Worm (Caenorhabditis elegans) whole organism, L3 larva: ENCODE results near the gene rimb-1.
A peak's percentile ranks its signal among the peaks of the same experiment; 100 is the strongest.

Source experiments
- ZK546.5 ChIP-seq: sonication (generic microtip); optimal IDR thresholded peaks from 2 replicates; lab custom pipeline; 2017; ENCODE audit warnings: missing biosample characterization, missing genetic modification characterization
- ama-1 ChIP-seq: fragments of 150-350 bp; optimal IDR thresholded peaks from 2 replicates; lab custom pipeline; 2018
- ceh-28 ChIP-seq: fragments of 150-350 bp; optimal IDR thresholded peaks from 2 replicates; lab custom pipeline; 2014; ENCODE audit warnings: missing biosample characterization, missing genetic modification reagents, missing genetic modification characterization
- ceh-82 ChIP-seq: fragments of 150-350 bp; optimal IDR thresholded peaks from 2 replicates; lab custom pipeline; 2014; ENCODE audit warnings: missing biosample characterization, missing genetic modification characterization
- egl-27 ChIP-seq: sonication (generic microtip); optimal IDR thresholded peaks from 4 replicates; lab custom pipeline; 2017; ENCODE audit warnings: missing biosample characterization, missing genetic modification reagents, missing genetic modification characterization
- elt-1 ChIP-seq: fragments of 150-350 bp; optimal IDR thresholded peaks from 2 replicates; lab custom pipeline; 2014; ENCODE audit warnings: missing biosample characterization, missing genetic modification characterization
- fkh-10 ChIP-seq: sonication (generic microtip); optimal IDR thresholded peaks from 2 replicates; lab custom pipeline; 2017; ENCODE audit warnings: missing biosample characterization, missing genetic modification reagents, missing genetic modification characterization
- fkh-2 ChIP-seq: fragments of 150-350 bp; optimal IDR thresholded peaks from 2 replicates; lab custom pipeline; 2014; ENCODE audit warnings: missing biosample characterization, missing genetic modification reagents, missing genetic modification characterization
- hmg-11 ChIP-seq: sonication (generic microtip); optimal IDR thresholded peaks from 2 replicates; lab custom pipeline; 2016; ENCODE audit warnings: missing genetic modification characterization, missing compliant biosample characterization
- jun-1 ChIP-seq: fragments of 150-350 bp; optimal IDR thresholded peaks from 2 replicates; lab custom pipeline; 2014; ENCODE audit warnings: missing biosample characterization, missing genetic modification reagents, missing genetic modification characterization
- lin-15B ChIP-seq: fragments of 150-350 bp; optimal IDR thresholded peaks from 2 replicates; lab custom pipeline; 2014; ENCODE audit warnings: missing biosample characterization, missing genetic modification characterization
- lin-39 ChIP-seq: fragments of 150-350 bp; optimal IDR thresholded peaks from 2 replicates; lab custom pipeline; 2018; ENCODE audit warnings: missing biosample characterization, missing genetic modification reagents, missing genetic modification characterization
- lsy-12 ChIP-seq: sonication (generic microtip); optimal IDR thresholded peaks from 2 replicates; lab custom pipeline; 2016; ENCODE audit warnings: mild to moderate bottlenecking, missing genetic modification characterization, missing compliant biosample characterization
- nfya-1 ChIP-seq: sonication (generic microtip); optimal IDR thresholded peaks from 2 replicates; lab custom pipeline; 2017; ENCODE audit warnings: missing genetic modification characterization, mild to moderate bottlenecking, missing compliant biosample characterization, antibody characterized with exemption, moderate library complexity; ENCODE audit not compliant: insufficient read depth
- nhr-23 ChIP-seq: fragments of 150-350 bp; optimal IDR thresholded peaks from 2 replicates; lab custom pipeline; 2014; ENCODE audit warnings: missing biosample characterization, missing genetic modification reagents, missing genetic modification characterization
- nhr-237 ChIP-seq: fragments of 150-350 bp; optimal IDR thresholded peaks from 2 replicates; lab custom pipeline; 2014; ENCODE audit warnings: missing biosample characterization, missing genetic modification characterization
- nhr-25 ChIP-seq: sonication (generic microtip); optimal IDR thresholded peaks from 2 replicates; lab custom pipeline; 2017; ENCODE audit warnings: missing biosample characterization, missing genetic modification characterization
- nhr-28 ChIP-seq: fragments of 150-350 bp; optimal IDR thresholded peaks from 2 replicates; lab custom pipeline; 2014; ENCODE audit warnings: missing biosample characterization, missing genetic modification characterization
- nhr-43 ChIP-seq: sonication (generic microtip); optimal IDR thresholded peaks from 2 replicates; lab custom pipeline; 2016; ENCODE audit warnings: mild to moderate bottlenecking, missing genetic modification characterization, missing compliant biosample characterization; ENCODE audit not compliant: poor library complexity, severe bottlenecking
- nhr-76 ChIP-seq: fragments of 150-350 bp; sonication (generic microtip); optimal IDR thresholded peaks from 5 replicates; lab custom pipeline; 2014; ENCODE audit warnings: missing biosample characterization, missing genetic modification characterization
- pha-4 ChIP-seq: fragments of 150-350 bp; optimal IDR thresholded peaks from 2 replicates; lab custom pipeline; 2014; ENCODE audit warnings: missing biosample characterization, missing genetic modification reagents, missing genetic modification characterization
- pqm-1 ChIP-seq: fragments of 150-350 bp; optimal IDR thresholded peaks from 2 replicates; lab custom pipeline; 2017; ENCODE audit warnings: missing biosample characterization, missing genetic modification characterization, inconsistent platforms
- sea-2 ChIP-seq: fragments of 150-350 bp; sonication (generic microtip); optimal IDR thresholded peaks from 4 replicates; lab custom pipeline; 2014; ENCODE audit warnings: missing biosample characterization, missing genetic modification reagents, missing genetic modification characterization
- skn-1 ChIP-seq: fragments of 150-350 bp; optimal IDR thresholded peaks from 2 replicates; lab custom pipeline; 2014; ENCODE audit warnings: missing biosample characterization, missing genetic modification characterization
- snpc-4 ChIP-seq: fragments of 150-350 bp; optimal IDR thresholded peaks from 2 replicates; lab custom pipeline; 2014; ENCODE audit warnings: missing biosample characterization, missing genetic modification characterization
- unc-39 ChIP-seq: sonication (generic microtip); optimal IDR thresholded peaks from 4 replicates; lab custom pipeline; 2017; ENCODE audit warnings: missing biosample characterization, missing genetic modification characterization
- unc-62 ChIP-seq: fragments of 150-350 bp; sonication (generic microtip); optimal IDR thresholded peaks from 4 replicates; lab custom pipeline; 2014; ENCODE audit warnings: missing biosample characterization, missing genetic modification reagents, missing genetic modification characterization
- ztf-11 ChIP-seq: fragments of 150-350 bp; optimal IDR thresholded peaks from 2 replicates; lab custom pipeline; 2014; ENCODE audit warnings: missing biosample characterization, missing genetic modification characterization

The rimb-1 gene

ce11 chrIII:1805415-1806008, 17.4 kb downstream of the rimb-1 start:
- no peak for TF ChIP-seq sea-2 (GFP tag; lab: Kevin White, UChicago)
- TF ChIP-seq ceh-28 (tag; lab: Kevin White, UChicago), result peak; percentile 99

DNA sequence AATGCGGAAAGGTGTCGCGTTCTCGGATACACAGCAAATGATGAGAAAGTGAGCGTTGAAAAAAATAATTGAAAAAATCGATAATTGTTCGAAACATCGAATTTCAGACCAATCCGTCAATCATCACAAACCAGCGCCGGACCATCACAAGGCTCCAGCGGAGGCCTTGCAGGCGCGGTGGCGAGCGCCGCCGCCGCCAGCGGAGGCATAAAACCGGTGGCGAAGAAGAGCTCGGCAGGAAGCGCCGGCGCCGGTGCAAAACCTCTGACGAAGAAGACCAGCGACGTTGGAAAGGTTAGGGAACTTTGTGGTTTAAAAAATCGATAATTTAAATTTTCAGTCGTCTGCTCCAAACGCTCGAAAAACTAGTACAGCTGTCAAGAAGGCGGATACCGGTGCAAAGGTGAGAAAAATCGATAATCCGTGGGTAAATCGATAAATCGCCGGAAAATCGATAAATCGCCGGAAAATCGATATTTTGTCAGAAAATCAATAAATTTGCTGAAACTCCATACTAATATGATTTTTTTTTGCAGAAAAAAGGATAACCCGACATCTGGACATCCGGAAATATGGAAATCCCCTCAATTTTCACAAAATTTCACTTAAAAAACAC, 18.2 kb downstream of the rimb-1 start:
- TF ChIP-seq ceh-28 (tag; lab: Kevin White, UChicago), result peak; percentile 92
- TF ChIP-seq fkh-10 (GFP tag; lab: Kevin White, UChicago), result no peak

DNA sequence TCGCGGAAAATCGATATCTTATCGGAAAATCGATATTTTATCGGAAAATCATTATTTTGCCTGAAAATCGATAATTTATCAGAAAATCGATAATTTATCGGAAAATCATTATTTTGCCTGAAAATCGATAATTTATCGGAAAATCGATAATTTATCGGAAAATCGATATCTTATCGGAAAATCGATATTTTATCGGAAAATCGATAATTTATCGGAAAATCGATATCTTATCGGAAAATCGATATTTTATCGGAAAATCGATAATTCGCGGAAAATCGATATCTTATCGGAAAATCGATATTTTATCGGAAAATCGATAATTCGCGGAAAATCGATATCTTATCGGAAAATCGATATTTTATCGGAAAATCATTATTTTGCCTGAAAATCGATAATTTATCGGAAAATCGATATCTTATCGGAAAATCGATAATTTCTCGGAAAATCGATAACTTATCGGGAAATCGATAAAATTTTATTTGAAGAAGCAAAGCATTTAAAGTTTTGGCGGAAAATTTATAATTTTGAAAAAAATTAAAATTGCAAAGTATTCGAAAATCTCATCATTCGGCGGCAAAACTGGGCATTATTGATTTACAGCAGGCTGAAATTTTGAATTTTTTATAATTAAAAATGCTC, 19.3 kb downstream of the rimb-1 start:
- TF ChIP-seq ceh-28 (tag; lab: Kevin White, UChicago), result peak; percentile 100
- TF ChIP-seq, all 47 proteins: peak for 1; not testable (repeated sequence) for 46

DNA sequence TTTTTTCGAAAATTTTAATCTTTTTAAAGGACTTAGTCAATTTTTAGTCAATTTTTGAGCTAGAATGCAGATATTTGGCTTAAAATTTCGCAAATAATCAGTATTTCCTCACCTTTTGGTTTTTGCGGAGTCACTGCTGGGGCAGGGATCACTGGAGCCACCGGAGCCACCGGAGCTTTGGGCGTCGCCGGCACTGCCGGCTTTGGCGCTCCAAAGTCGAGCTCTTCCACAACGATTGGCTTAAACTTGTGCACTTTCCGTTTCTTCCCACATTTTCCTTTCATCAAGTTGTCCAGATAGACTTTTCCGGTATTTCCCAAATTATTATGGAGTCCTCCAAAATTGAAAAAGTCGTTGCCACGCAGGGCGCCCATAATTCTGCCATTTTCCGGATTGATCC, 26.2 kb downstream of the rimb-1 start:
- TF ChIP-seq unc-62 (no peak), hmg-11 (no peak), nhr-43 (tag; lab: Kevin White, UChicago) (no peak), nhr-23 (no peak), unc-39 (no peak), lin-39 (tag; lab: Kevin White, UChicago) (no peak), ceh-82 (no peak), egl-27 (no peak), nhr-237 (tag; lab: Kevin White, UChicago) (no peak)

ce11 chrIII:1818001-1818655, 30.0 kb downstream of the rimb-1 start, which contains the start of gene clp-4:
clp-4 (minus strand) TSS chrIII:1818323.
- TF ChIP-seq nhr-76 (tag; lab: Kevin White, UChicago) (no peak), ceh-28 (tag; lab: Kevin White, UChicago) (no peak), skn-1 (tag; lab: Kevin White, UChicago) (no peak), fkh-2 (tag; lab: Kevin White, UChicago) (no peak), nhr-23 (peak; percentile 33), nhr-28 (tag; lab: Kevin White, UChicago) (no peak), ztf-11 (tag; lab: Kevin White, UChicago) (no peak), ama-1 (lab: Kevin White, UChicago) (no peak), lin-15B (no peak), elt-1 (peak; percentile 97), lsy-12 (tag; lab: Kevin White, UChicago) (no peak), pqm-1 (tag; lab: Kevin White, UChicago) (no peak), fkh-10 (GFP tag; lab: Kevin White, UChicago) (no peak), lin-39 (tag; lab: Kevin White, UChicago) (no peak), nfya-1 (no peak), nhr-25 (peak; percentile 8)

- TF ChIP-seq nfya-1 (peak; percentile 60), ZK546.5 (tag; lab: Kevin White, UChicago) (no peak), jun-1 (tag; lab: Kevin White, UChicago) (no peak), hmg-11 (peak; percentile 65), ceh-28 (tag; lab: Kevin White, UChicago) (no peak), elt-1 (peak; percentile 22), pha-4 (tag; lab: Kevin White, UChicago) (peak; percentile 52), lin-39 (tag; lab: Kevin White, UChicago) (peak; percentile 35), snpc-4 (tag; lab: Kevin White, UChicago) (peak; percentile 41), lin-15B (peak; percentile 19), nhr-25 (no peak)
Measured at ce11 chrIII:1819049-1819597, 31.0 kb downstream of the rimb-1 start.
